Worm (Caenorhabditis elegans): ENCODE measurements around the gene acp-4.

DNA sequence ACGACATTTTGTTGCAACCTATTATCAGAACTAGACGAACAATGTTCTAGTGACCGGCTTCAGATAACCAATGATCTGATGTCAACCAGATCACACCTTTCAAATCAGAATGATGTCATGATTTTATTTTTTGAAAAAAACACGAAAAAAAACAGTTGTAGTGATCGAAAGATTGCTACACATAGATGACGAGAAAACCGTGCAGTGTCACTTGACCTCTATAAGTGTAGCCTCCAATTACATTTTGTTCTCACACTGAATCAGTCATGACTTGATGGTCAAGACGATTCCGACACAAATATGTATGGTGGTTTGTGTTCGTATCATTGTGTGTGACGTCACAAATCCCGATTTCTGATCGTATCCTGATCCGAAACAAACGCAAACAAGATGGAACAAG is 5.2 kb upstream of the acp-4 start:
- no peak for TF ChIP-seq attf-6 (GFP tag; IDR thresholded peaks at IDR 0.05)
- no peak for TF ChIP-seq unc-62 (GFP tag; optimal IDR thresholded peaks at IDR 0.05)
- TF ChIP-seq pha-4 (tag; optimal IDR thresholded peaks at IDR 0.05) = no peak
